Worm (Caenorhabditis elegans): ENCODE results near the gene Y116A8C.37.

- TF ChIP-seq B0310.2 (tag; optimal IDR thresholded peaks at IDR 0.05): no peak
- no peak for TF ChIP-seq flt-1 (GFP tag; IDR thresholded peaks at IDR 0.05)
- TF ChIP-seq tbx-37 (GFP tag; conservative IDR thresholded peaks at IDR 0.05): no peak
- TF ChIP-seq sea-1 (GFP tag; conservative IDR thresholded peaks at IDR 0.05): no peak
- no peak for TF ChIP-seq F13C5.2 (tag; optimal IDR thresholded peaks at IDR 0.05)
- TF ChIP-seq ama-1 (optimal IDR thresholded peaks at IDR 0.05): no peak
Observed at ce11 chrIV:17150418-17150817, 19.5 kb upstream of the Y116A8C.37 start.
